Fruit fly (Drosophila melanogaster): ENCODE measurements around the gene blot.

DNA sequence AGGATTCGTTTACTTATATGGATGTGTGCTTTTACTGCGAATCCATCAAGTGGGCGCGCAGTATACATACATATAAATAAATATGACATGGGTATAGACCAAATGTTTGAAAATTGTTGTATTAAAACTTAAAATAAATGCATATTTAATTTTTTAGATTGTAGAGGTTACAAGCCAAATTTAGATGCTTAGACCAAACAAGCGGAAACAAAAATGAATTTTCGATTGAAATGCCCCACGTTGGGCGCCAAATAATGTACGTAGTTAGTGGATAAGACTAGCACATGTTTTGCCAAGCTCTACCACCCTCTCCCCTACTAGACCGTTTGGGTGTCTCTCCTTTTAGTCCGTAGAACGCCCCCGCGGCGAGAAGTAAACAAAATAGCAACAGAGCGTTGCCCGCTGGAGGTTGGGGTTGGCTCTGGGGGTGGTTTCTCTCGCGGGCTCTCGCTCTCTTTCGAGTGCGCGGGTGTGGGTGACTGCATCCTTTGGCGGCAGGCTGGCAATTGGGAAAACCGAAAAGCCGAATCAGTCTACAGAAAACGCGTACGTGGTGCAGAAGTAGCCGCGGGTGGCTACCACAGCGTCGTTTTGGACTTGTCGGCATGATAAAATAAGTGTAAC, 17.7 kb upstream of the blot start, which contains the start of gene CG18265:
- no peak for TF ChIP-seq EcR (GFP tag; optimal IDR thresholded peaks at IDR 0.05)
- TF ChIP-seq usp (GFP tag; optimal IDR thresholded peaks at IDR 0.05) = no peak
- TF ChIP-seq psq (optimal IDR thresholded peaks at IDR 0.05) = no peak
- no peak for TF ChIP-seq Dll (optimal IDR thresholded peaks at IDR 0.05)
- TF ChIP-seq pan (optimal IDR thresholded peaks at IDR 0.05) = no peak
- no peak for TF ChIP-seq CG8478 (optimal IDR thresholded peaks at IDR 0.05)

Measured in whole organism.